Fruit fly (Drosophila melanogaster) whole organism, pupa: ENCODE measurements around the gene CG34170.

Experiments used
- CG10348 ChIP-seq: fragments of 200-800 bp; sonication (Bioruptor generic); IDR thresholded peaks from 2 replicates; pipeline ENCODE4 v1.3.6; 2022; ENCODE audit warnings: missing biosample characterization, missing genetic modification characterization
- CG12605 ChIP-seq: fragments of 200-800 bp; sonication (Bioruptor generic); IDR thresholded peaks from 2 replicates; pipeline ENCODE4 v1.3.6; 2022; ENCODE audit warnings: missing biosample characterization, missing genetic modification characterization
- CG13204 ChIP-seq: fragments of 200-800 bp; sonication (Bioruptor generic); optimal IDR thresholded peaks from 2 replicates; lab custom pipeline; 2018; ENCODE audit warnings: missing biosample characterization, mild to moderate bottlenecking, missing genetic modification characterization, moderate library complexity
- CG14655 ChIP-seq: fragments of 200-800 bp; sonication (Bioruptor generic); optimal IDR thresholded peaks from 3 replicates; lab custom pipeline; 2017; ENCODE audit warnings: mild to moderate bottlenecking, missing biosample characterization, missing genetic modification reagents, missing genetic modification characterization
- CG15710 ChIP-seq: fragments of 200-800 bp; sonication (Bioruptor generic); optimal IDR thresholded peaks from 2 replicates; lab custom pipeline; 2018; ENCODE audit warnings: missing biosample characterization, mild to moderate bottlenecking, missing genetic modification characterization, moderate library complexity
- CG17806 ChIP-seq: fragments of 200-800 bp; sonication (Bioruptor generic); optimal IDR thresholded peaks from 2 replicates; lab custom pipeline; 2018; ENCODE audit warnings: missing biosample characterization, mild to moderate bottlenecking, missing genetic modification characterization, moderate library complexity
- CG32121 ChIP-seq: fragments of 200-800 bp; sonication (Bioruptor generic); IDR thresholded peaks from 2 replicates; pipeline ENCODE4 v1.3.6; 2022; ENCODE audit warnings: missing biosample characterization, missing genetic modification characterization
- CG34367 ChIP-seq: fragments of 200-800 bp; sonication (Bioruptor generic); optimal IDR thresholded peaks from 2 replicates; lab custom pipeline; 2018; ENCODE audit warnings: missing biosample characterization, mild to moderate bottlenecking, missing genetic modification characterization
- CG4496 ChIP-seq: fragments of 200-800 bp; sonication (Bioruptor generic); IDR thresholded peaks from 3 replicates; pipeline ENCODE4 v1.3.6; 2022; ENCODE audit warnings: missing biosample characterization, missing genetic modification characterization
- CG8159 ChIP-seq: fragments of 200-800 bp; sonication (Bioruptor generic); optimal IDR thresholded peaks from 3 replicates; lab custom pipeline; 2018; ENCODE audit warnings: missing biosample characterization, mild to moderate bottlenecking, missing genetic modification characterization, moderate library complexity
- CG8301 ChIP-seq: fragments of 200-800 bp; sonication (Bioruptor generic); optimal IDR thresholded peaks from 2 replicates; lab custom pipeline; 2018; ENCODE audit warnings: missing biosample characterization, mild to moderate bottlenecking, missing genetic modification characterization
- CG9948 ChIP-seq: fragments of 200-800 bp; sonication (Bioruptor generic); optimal IDR thresholded peaks from 2 replicates; lab custom pipeline; 2018; ENCODE audit warnings: missing biosample characterization, mild to moderate bottlenecking, missing genetic modification characterization, moderate library complexity
- D1 ChIP-seq: fragments of 200-800 bp; sonication (Bioruptor generic); optimal IDR thresholded peaks from 2 replicates; lab custom pipeline; 2018; ENCODE audit warnings: missing biosample characterization, mild to moderate bottlenecking, missing genetic modification characterization, moderate library complexity
- EcR ChIP-seq: fragments of 200-800 bp; sonication (Bioruptor generic); optimal IDR thresholded peaks from 3 replicates; lab custom pipeline; 2019; ENCODE audit warnings: missing biosample characterization, missing genetic modification characterization, mild to moderate bottlenecking, moderate library complexity, missing genetic modification reagents
- Ets98B ChIP-seq: fragments of 200-800 bp; sonication (Bioruptor generic); IDR thresholded peaks from 2 replicates; pipeline ENCODE4 v1.3.6; 2022; ENCODE audit warnings: missing biosample characterization, missing genetic modification characterization
- Pif1A ChIP-seq: fragments of 200-800 bp; sonication (Bioruptor generic); optimal IDR thresholded peaks from 3 replicates; lab custom pipeline; 2016; ENCODE audit warnings: missing biosample characterization, missing genetic modification characterization
- Pif1B ChIP-seq: fragments of 200-800 bp; sonication (Bioruptor generic); optimal IDR thresholded peaks from 3 replicates; lab custom pipeline; 2016; ENCODE audit warnings: missing biosample characterization, missing genetic modification characterization
- Snoo ChIP-seq: fragments of 200-800 bp; sonication (Bioruptor generic); optimal IDR thresholded peaks from 3 replicates; lab custom pipeline; 2017; ENCODE audit warnings: missing biosample characterization, mild to moderate bottlenecking, missing genetic modification characterization, inconsistent platforms
- fd96Ca ChIP-seq: fragments of 200-800 bp; sonication (Bioruptor generic); IDR thresholded peaks from 3 replicates; pipeline ENCODE4 v1.3.6; 2022; ENCODE audit warnings: missing biosample characterization, missing genetic modification characterization
- gl ChIP-seq: fragments of 200-800 bp; sonication (Bioruptor generic); optimal IDR thresholded peaks from 2 replicates; lab custom pipeline; 2018; ENCODE audit warnings: missing biosample characterization, mild to moderate bottlenecking, missing genetic modification characterization
- rn ChIP-seq: fragments of 200-800 bp; sonication (Bioruptor generic); IDR thresholded peaks from 2 replicates; pipeline ENCODE4 v1.3.6; 2022; ENCODE audit warnings: missing biosample characterization, missing genetic modification characterization

The CG34170 gene

dm6 chr2L:17311720-17312119, at the start of gene CG34170:
Gene CG34170 (minus strand): TSS chr2L:17311820.
- TF ChIP-seq D1 (tag; lab: Kevin White, UChicago) (no peak), EcR (GFP tag; lab: Kevin White, UChicago) (no peak), Snoo (tag; lab: Kevin White, UChicago) (no peak), Ets98B (no peak), CG9948 (no peak), CG8159 (tag; lab: Kevin White, UChicago) (no peak)
- TF ChIP-seq, all 21 proteins: peak for 0

- TF ChIP-seq CG9948 (no peak), CG8301 (tag; lab: Kevin White, UChicago) (no peak), CG34367 (tag; lab: Kevin White, UChicago) (no peak), gl (tag; lab: Kevin White, UChicago) (no peak), Snoo (tag; lab: Kevin White, UChicago) (no peak)
These were observed 9.0 kb upstream of the CG34170 start, which contains the start of gene CG45691 for dm6 chr2L:17320612-17321011. Gene CG45691 (minus strand): TSS chr2L:17320712.

- TF ChIP-seq fd96Ca (no peak), EcR (GFP tag; lab: Kevin White, UChicago) (no peak), D1 (tag; lab: Kevin White, UChicago) (no peak), rn (no peak), CG17806 (no peak), CG8301 (tag; lab: Kevin White, UChicago) (no peak), CG12605 (GFP tag; lab: Robert Waterston, UW) (no peak), Pif1B (GFP tag; lab: Kevin White, UChicago) (no peak), CG14655 (GFP tag; lab: Kevin White, UChicago) (no peak), CG8159 (tag; lab: Kevin White, UChicago) (no peak), Pif1A (GFP tag; lab: Kevin White, UChicago) (no peak)
- TF ChIP-seq, all 21 proteins: peak for 0
These were observed 19.5 kb downstream of the CG34170 start, which contains the start of gene CG6380 for dm6 chr2L:17292102-17292501. Gene CG6380 (minus strand): TSS chr2L:17292202.

- TF ChIP-seq gl (tag; lab: Kevin White, UChicago), result no peak
- TF ChIP-seq fd96Ca, result no peak
- TF ChIP-seq CG17806, result no peak
- no peak for TF ChIP-seq rn
- no peak for TF ChIP-seq CG32121 (GFP tag; lab: Robert Waterston, UW)
- TF ChIP-seq CG34367 (tag; lab: Kevin White, UChicago), result no peak
- TF ChIP-seq Pif1B (GFP tag; lab: Kevin White, UChicago), result no peak
- no peak for TF ChIP-seq D1 (tag; lab: Kevin White, UChicago)
- no peak for TF ChIP-seq Pif1A (GFP tag; lab: Kevin White, UChicago)
- no peak for TF ChIP-seq CG10348 (GFP tag; lab: Robert Waterston, UW)
- TF ChIP-seq Ets98B, result no peak
- TF ChIP-seq, all 21 proteins: peak for 0
These were observed 25.7 kb downstream of the CG34170 start, which contains the start of gene CG15140 for dm6 chr2L:17285940-17286339. Gene CG15140 (plus strand): TSS chr2L:17286240.

DNA sequence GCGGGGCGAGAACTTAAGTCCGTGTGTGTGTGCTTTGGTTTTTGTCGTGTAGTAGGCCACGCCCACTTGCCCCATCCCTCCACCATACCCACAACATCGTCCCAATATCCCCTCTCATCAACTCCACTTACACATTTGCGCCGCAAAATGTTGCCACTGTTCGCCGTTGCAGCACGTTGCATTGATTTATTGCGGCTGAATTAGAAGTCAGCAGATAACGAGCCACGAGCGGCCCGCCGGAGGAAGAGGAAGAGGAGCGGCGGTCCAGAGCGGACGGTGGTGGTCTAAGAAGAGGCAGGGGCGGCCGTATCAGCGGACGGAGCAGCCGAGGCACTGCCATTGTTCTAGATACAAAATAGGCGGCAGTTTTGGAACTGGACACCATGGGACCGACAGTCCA, 41.9 kb downstream of the CG34170 start:
- TF ChIP-seq CG12605 (GFP tag; lab: Robert Waterston, UW), result no peak
- TF ChIP-seq CG13204, result peak; percentile 11
- TF ChIP-seq CG15710 (tag; lab: Kevin White, UChicago), result no peak

dm6 chr2L:17268088-17268755, 43.4 kb downstream of the CG34170 start:
- TF ChIP-seq CG10348 (GFP tag; lab: Robert Waterston, UW), result no peak
- no peak for TF ChIP-seq Pif1B (GFP tag; lab: Kevin White, UChicago)
- no peak for TF ChIP-seq gl (tag; lab: Kevin White, UChicago)
- TF ChIP-seq Snoo (tag; lab: Kevin White, UChicago), result peak; percentile 56
- TF ChIP-seq CG32121 (GFP tag; lab: Robert Waterston, UW), result no peak
- no peak for TF ChIP-seq D1 (tag; lab: Kevin White, UChicago)
- TF ChIP-seq fd96Ca, result 0 out of 3 replicates have a peak, but pooled peaks have one; percentile 7
- no peak for TF ChIP-seq Pif1A (GFP tag; lab: Kevin White, UChicago)
- no peak for TF ChIP-seq CG12605 (GFP tag; lab: Robert Waterston, UW)
- TF ChIP-seq CG15710 (tag; lab: Kevin White, UChicago), result no peak
- TF ChIP-seq CG13204, result peak; percentile 11
- TF ChIP-seq CG8301 (tag; lab: Kevin White, UChicago), result no peak
- TF ChIP-seq CG4496, result peak; percentile 56; the same call in 2 of the 3 replicates
- no peak for TF ChIP-seq CG34367 (tag; lab: Kevin White, UChicago)
- TF ChIP-seq EcR (GFP tag; lab: Kevin White, UChicago), result peak; percentile 33

DNA sequence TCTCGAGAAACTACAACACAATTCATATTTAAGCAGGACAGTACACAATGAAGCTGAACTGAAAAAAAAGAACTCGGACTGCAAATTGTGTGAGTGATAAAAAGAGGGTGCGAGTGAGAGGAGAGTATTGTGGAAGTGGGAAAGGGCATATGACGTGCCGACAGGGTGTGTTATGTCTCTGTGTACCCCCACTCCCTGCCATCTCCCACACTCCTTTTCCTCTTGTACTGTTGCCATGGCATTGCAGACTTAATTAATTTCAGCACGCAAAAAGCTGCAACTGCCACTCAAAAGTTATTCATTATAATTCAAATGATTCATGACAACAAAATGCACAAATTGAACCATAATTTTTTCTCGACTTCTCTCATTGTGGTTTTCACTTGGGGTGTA, 44.3 kb downstream of the CG34170 start:
- TF ChIP-seq EcR (GFP tag; lab: Kevin White, UChicago), result no peak
